Worm (Caenorhabditis elegans) whole organism, midembryonic: ENCODE results near the gene dnbp-1.

Experiments
- T22C8.4 ChIP-seq: fragments of 200-800 bp; sonication (Bioruptor generic); IDR thresholded peaks from 2 replicates; pipeline ENCODE4 v1.3.6; 2022; ENCODE audit warnings: missing genetic modification characterization, missing compliant biosample characterization
- cog-1 ChIP-seq: sonication (generic microtip); optimal IDR thresholded peaks from 2 replicates; lab custom pipeline; 2016; ENCODE audit warnings: missing genetic modification characterization, missing compliant biosample characterization
- flt-1 ChIP-seq: fragments of 200-800 bp; sonication (Bioruptor generic); IDR thresholded peaks from 2 replicates; pipeline ENCODE4 v1.3.6; 2022; ENCODE audit warnings: missing genetic modification characterization, missing compliant biosample characterization
- tab-1 ChIP-seq: fragments of 200-800 bp; sonication (Bioruptor generic); IDR thresholded peaks from 2 replicates; pipeline ENCODE4 v1.3.6; 2022; ENCODE audit warnings: missing genetic modification characterization, missing compliant biosample characterization
- ztf-23 ChIP-seq: fragments of 200-800 bp; sonication (Bioruptor generic); IDR thresholded peaks from 2 replicates; pipeline ENCODE4 v1.3.6; 2022; ENCODE audit warnings: missing genetic modification reagents, missing genetic modification characterization, missing compliant biosample characterization

DNA sequence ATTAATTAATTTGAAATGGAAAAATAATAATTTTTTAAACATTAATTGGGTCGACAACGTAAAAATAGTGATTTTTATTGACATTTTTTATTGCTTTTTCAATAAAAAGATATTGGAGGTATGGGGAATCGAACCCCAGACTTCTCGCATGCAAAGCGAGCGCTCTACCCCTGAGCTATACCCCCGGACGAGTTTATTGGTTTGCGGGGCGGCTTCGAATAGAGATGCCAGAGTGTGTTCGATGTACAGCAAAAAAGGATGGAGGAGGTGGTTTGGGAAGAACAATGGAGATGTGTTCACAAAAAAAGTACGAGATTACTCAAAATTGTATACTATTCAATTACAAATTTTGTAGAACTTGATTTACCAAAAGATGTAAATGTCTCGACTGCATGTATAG lies 34.0 kb upstream of the dnbp-1 start:
- 0 out of 2 replicates have a peak, but pooled peaks have one; percentile 42 for TF ChIP-seq T22C8.4 (GFP tag; lab: Robert Waterston, UW)
- TF ChIP-seq cog-1 (tag; lab: Kevin White, UChicago), result no peak
- TF ChIP-seq flt-1 (GFP tag; lab: Robert Waterston, UW), result no peak; the same call in none of the 2 replicates
- TF ChIP-seq ztf-23 (GFP tag; lab: Robert Waterston, UW), result no peak
- no peak for TF ChIP-seq tab-1
